Fruit fly (Drosophila melanogaster) whole organism, embryonic: ENCODE measurements around the gene rasp.

Source experiments
- CG10274 ChIP-seq: fragments of 200-800 bp; sonication (Bioruptor generic); optimal IDR thresholded peaks from 3 replicates; lab custom pipeline; 2017; ENCODE audit warnings: missing biosample characterization, mild to moderate bottlenecking, missing genetic modification characterization
- CG5953 ChIP-seq: fragments of 200-800 bp; sonication (Bioruptor generic); IDR thresholded peaks from 2 replicates; pipeline ENCODE4 v1.3.6; 2022; ENCODE audit warnings: missing biosample characterization, missing genetic modification characterization
- Hey ChIP-seq: fragments of 200-800 bp; sonication (Bioruptor generic); optimal IDR thresholded peaks from 3 replicates; lab custom pipeline; 2018; ENCODE audit warnings: missing biosample characterization, mild to moderate bottlenecking, missing genetic modification characterization
- cas ChIP-seq: fragments of 200-800 bp; sonication (Bioruptor generic); IDR thresholded peaks from 2 replicates; pipeline ENCODE4 v1.3.6; 2022; ENCODE audit warnings: missing biosample characterization, missing genetic modification characterization

dm6 chr3L:3161968-3162367 is at the start of gene rasp:
- TF ChIP-seq cas (GFP tag; lab: Robert Waterston, UW) (no peak), CG10274 (GFP tag; lab: Kevin White, UChicago) (no peak), CG5953 (no peak), Hey (tag; lab: Kevin White, UChicago) (no peak)
